Worm (Caenorhabditis elegans) whole organism, midembryonic: ENCODE data around the gene nstp-5.

Experiments used
- T22C8.4 ChIP-seq: fragments of 200-800 bp; sonication (Bioruptor generic); IDR thresholded peaks from 2 replicates; pipeline ENCODE4 v1.3.6; 2022; ENCODE audit warnings: missing genetic modification characterization, missing compliant biosample characterization
- cog-1 ChIP-seq: sonication (generic microtip); optimal IDR thresholded peaks from 2 replicates; lab custom pipeline; 2016; ENCODE audit warnings: missing genetic modification characterization, missing compliant biosample characterization
- flt-1 ChIP-seq: fragments of 200-800 bp; sonication (Bioruptor generic); IDR thresholded peaks from 2 replicates; pipeline ENCODE4 v1.3.6; 2022; ENCODE audit warnings: missing genetic modification characterization, missing compliant biosample characterization
- klf-2 ChIP-seq: fragments of 200-800 bp; sonication (Bioruptor generic); conservative IDR thresholded peaks from 2 replicates; pipeline ENCODE4 v1.3.6; 2022; ENCODE audit warnings: missing genetic modification reagents, missing genetic modification characterization, missing compliant biosample characterization
- med-1 ChIP-seq: sonication (generic microtip); optimal IDR thresholded peaks from 2 replicates; lab custom pipeline; 2017; ENCODE audit warnings: missing genetic modification characterization, mild to moderate bottlenecking, missing compliant biosample characterization, antibody characterized with exemption, missing genetic modification reagents; ENCODE audit not compliant: insufficient read depth
- ref-1 ChIP-seq: fragments of 200-800 bp; sonication (Bioruptor generic); conservative IDR thresholded peaks from 2 replicates; pipeline ENCODE4 v1.3.6; 2022; ENCODE audit warnings: missing genetic modification reagents, missing genetic modification characterization, missing compliant biosample characterization
- tab-1 ChIP-seq: fragments of 200-800 bp; sonication (Bioruptor generic); IDR thresholded peaks from 2 replicates; pipeline ENCODE4 v1.3.6; 2022; ENCODE audit warnings: missing genetic modification characterization, missing compliant biosample characterization
- ztf-23 ChIP-seq: fragments of 200-800 bp; sonication (Bioruptor generic); IDR thresholded peaks from 2 replicates; pipeline ENCODE4 v1.3.6; 2022; ENCODE audit warnings: missing genetic modification reagents, missing genetic modification characterization, missing compliant biosample characterization
- ztf-29 ChIP-seq: fragments of 200-800 bp; sonication (Bioruptor generic); IDR thresholded peaks from 2 replicates; pipeline ENCODE4 v1.3.6; 2022; ENCODE audit warnings: missing genetic modification reagents, missing genetic modification characterization, missing compliant biosample characterization

Gene nstp-5

DNA sequence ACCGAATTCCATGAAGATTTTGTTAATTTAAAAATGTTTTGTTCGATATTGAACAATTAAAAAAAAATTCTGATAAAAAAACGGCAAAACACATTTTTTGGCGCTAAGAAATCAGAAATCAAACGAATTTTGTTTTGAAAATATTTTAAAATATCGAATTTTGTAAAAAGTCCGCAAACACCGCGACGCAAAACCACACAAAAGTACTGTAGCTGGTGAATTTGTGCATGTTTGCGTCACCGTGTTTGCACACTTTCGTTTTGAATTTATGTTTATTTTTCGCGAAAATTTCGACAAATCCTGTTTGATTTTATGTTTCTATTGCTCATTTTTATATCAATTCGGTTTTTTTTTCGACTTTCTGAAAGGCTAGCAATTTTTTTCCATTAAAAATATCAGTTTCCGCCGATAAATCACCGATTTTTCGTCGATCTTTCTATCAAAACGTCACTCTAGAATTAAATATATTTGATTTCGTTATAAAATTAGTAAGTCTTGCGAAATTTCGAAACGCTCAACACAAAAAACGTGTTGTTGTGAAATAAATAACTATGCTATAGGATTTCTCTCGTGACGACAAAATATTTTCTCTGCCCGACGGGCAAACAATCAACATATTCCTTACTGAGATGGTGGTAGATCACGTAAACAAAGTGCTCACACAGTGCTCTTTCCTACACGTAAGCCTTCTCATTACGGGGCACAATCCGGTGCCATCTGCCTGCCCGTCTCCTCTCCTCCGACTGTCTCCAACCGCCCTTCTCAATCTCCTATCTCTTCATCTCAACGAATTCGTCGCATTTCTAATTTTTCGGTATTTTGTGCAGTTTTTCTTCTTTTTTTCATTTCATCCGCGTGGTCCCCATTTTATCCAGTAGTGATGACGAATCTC lies 23.5 kb upstream of the nstp-5 start:
- TF ChIP-seq flt-1 (no peak), cog-1 (no peak), klf-2 (GFP tag; lab: Robert Waterston, UW) (no peak), ztf-23 (GFP tag; lab: Robert Waterston, UW) (no peak), ztf-29 (no peak), tab-1 (GFP tag; lab: Robert Waterston, UW) (no peak), med-1 (GFP tag; lab: Kevin White, UChicago) (no peak), T22C8.4 (GFP tag; lab: Robert Waterston, UW) (no peak), ref-1 (GFP tag; lab: Robert Waterston, UW) (no peak)

- no peak for TF ChIP-seq tab-1 (GFP tag; lab: Robert Waterston, UW)
- no peak for TF ChIP-seq ref-1 (GFP tag; lab: Robert Waterston, UW)
- TF ChIP-seq ztf-23 (GFP tag; lab: Robert Waterston, UW), result no peak
- no peak for TF ChIP-seq flt-1
- no peak for TF ChIP-seq klf-2 (GFP tag; lab: Robert Waterston, UW)
- no peak for TF ChIP-seq med-1 (GFP tag; lab: Kevin White, UChicago)
These were observed 21.5 kb upstream of the nstp-5 start for ce11 chrIV:12833698-12834416.

DNA sequence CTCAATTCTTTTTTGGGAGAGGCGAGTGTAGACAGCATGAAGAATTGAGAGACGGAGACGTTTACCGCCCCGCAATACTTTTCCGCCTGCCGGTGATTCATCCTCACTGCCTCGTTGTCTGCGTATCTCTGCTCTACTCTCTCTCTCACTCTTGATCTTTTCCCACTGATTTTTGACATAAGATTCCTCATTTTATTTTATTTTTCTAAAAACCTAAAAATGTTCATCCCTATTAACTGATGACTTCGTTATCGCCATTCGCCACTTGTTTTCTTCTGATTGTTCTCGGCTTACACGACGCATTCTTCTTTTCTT lies 21.0 kb upstream of the nstp-5 start:
- no peak for TF ChIP-seq cog-1
- TF ChIP-seq flt-1, result no peak

ce11 chrIV:12835363-12835762 lies 20.0 kb upstream of the nstp-5 start:
- TF ChIP-seq tab-1 (GFP tag; lab: Robert Waterston, UW), result no peak
- no peak for TF ChIP-seq med-1 (GFP tag; lab: Kevin White, UChicago)
- no peak for TF ChIP-seq ref-1 (GFP tag; lab: Robert Waterston, UW)
- TF ChIP-seq ztf-29, result no peak
- TF ChIP-seq ztf-23 (GFP tag; lab: Robert Waterston, UW), result no peak
- no peak for TF ChIP-seq flt-1
- no peak for TF ChIP-seq cog-1
- no peak for TF ChIP-seq T22C8.4 (GFP tag; lab: Robert Waterston, UW)
- no peak for TF ChIP-seq klf-2 (GFP tag; lab: Robert Waterston, UW)

DNA sequence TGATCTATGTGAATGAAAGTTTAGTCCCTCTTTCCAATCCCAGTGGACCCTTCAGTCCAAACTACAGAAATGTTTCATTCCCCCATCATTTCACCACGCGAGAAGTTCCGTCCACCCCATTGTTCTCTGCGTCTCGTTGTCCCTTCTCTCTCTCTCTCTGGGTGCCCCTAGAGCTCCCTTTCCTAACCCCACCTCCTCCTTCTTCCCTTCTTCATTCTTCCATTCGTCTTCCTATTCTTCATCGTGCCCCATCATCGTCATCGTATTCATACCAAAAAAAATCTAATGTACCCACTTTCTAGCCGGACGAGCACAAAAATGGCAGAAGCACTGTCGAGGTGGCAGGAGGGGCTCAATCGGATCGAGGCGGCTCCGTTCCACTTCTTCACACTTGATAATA lies 19.1 kb upstream of the nstp-5 start, which contains the start of gene M02B1.3:
Gene M02B1.3 (plus strand): TSS at position 301 of the 400 bp plus-strand sequence.
- no peak for TF ChIP-seq ref-1 (GFP tag; lab: Robert Waterston, UW)
- TF ChIP-seq med-1 (GFP tag; lab: Kevin White, UChicago), result no peak
- no peak for TF ChIP-seq flt-1
- TF ChIP-seq tab-1 (GFP tag; lab: Robert Waterston, UW), result no peak

DNA sequence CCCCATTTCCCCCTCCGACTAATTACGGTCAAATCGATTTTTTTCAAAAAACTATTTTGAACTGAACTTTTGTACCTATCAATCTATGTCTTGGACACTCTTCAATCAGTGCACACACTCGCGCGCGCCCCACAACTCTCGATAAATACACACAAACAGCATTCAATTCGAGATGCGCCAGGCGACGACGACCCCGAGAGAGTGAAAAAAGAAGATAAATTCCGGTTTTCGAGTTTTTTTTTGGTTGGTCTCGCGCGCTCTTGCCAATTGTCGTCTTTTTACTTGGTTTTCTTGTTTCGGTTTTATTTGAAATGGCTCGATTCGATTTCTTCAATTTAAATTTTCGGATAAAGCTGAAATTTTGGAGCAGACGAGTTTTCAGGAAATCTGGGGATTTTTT lies 15.0 kb upstream of the nstp-5 start:
- no peak for TF ChIP-seq tab-1 (GFP tag; lab: Robert Waterston, UW)
- TF ChIP-seq cog-1, result no peak
- no peak for TF ChIP-seq klf-2 (GFP tag; lab: Robert Waterston, UW)
- no peak for TF ChIP-seq flt-1
- no peak for TF ChIP-seq ztf-29
- no peak for TF ChIP-seq ref-1 (GFP tag; lab: Robert Waterston, UW)
- no peak for TF ChIP-seq ztf-23 (GFP tag; lab: Robert Waterston, UW)
- TF ChIP-seq med-1 (GFP tag; lab: Kevin White, UChicago), result no peak
- no peak for TF ChIP-seq T22C8.4 (GFP tag; lab: Robert Waterston, UW)

- TF ChIP-seq cog-1, result no peak
- no peak for TF ChIP-seq tab-1 (GFP tag; lab: Robert Waterston, UW)
- TF ChIP-seq klf-2 (GFP tag; lab: Robert Waterston, UW), result no peak
- TF ChIP-seq ref-1 (GFP tag; lab: Robert Waterston, UW), result no peak
- TF ChIP-seq flt-1, result no peak
- TF ChIP-seq med-1 (GFP tag; lab: Kevin White, UChicago), result no peak
- TF ChIP-seq ztf-29, result no peak
- no peak for TF ChIP-seq ztf-23 (GFP tag; lab: Robert Waterston, UW)
- no peak for TF ChIP-seq T22C8.4 (GFP tag; lab: Robert Waterston, UW)
These were observed 14.5 kb upstream of the nstp-5 start for ce11 chrIV:12840873-12841272.

ce11 chrIV:12842121-12842520 lies 13.2 kb upstream of the nstp-5 start:
- TF ChIP-seq ref-1 (GFP tag; lab: Robert Waterston, UW) (no peak), flt-1 (no peak), cog-1 (no peak), T22C8.4 (GFP tag; lab: Robert Waterston, UW) (no peak), med-1 (GFP tag; lab: Kevin White, UChicago) (no peak), ztf-29 (no peak), ztf-23 (GFP tag; lab: Robert Waterston, UW) (no peak), klf-2 (GFP tag; lab: Robert Waterston, UW) (no peak), tab-1 (GFP tag; lab: Robert Waterston, UW) (no peak)

- TF ChIP-seq tab-1 (GFP tag; lab: Robert Waterston, UW) (no peak), med-1 (GFP tag; lab: Kevin White, UChicago) (no peak), ztf-29 (no peak)
These were observed 12.5 kb upstream of the nstp-5 start for ce11 chrIV:12842895-12843294.

DNA sequence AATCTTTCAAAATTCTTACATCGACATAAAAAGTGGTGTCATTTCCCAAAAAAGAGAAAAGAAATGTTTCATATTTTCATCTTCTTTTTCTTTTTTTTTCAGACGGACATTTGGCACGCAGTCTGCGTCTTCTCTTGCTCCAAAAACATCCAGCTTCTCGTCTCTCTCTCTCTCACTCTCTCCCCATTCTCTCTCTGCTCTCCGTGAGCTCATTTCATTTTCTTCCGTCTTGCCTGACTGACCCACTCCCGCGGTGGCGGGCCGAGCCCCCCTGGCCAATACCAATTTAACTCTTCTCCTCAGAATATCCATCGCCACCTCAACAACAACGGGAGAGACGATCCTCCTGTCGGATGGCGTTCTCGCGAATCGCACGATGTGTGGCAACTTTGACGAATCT lies 9.8 kb upstream of the nstp-5 start, which contains the start of gene txt-19:
Gene txt-19 (plus strand): TSS at position 304 of the 400 bp plus-strand sequence.
- TF ChIP-seq tab-1 (GFP tag; lab: Robert Waterston, UW) (no peak), ztf-23 (GFP tag; lab: Robert Waterston, UW) (no peak), ref-1 (GFP tag; lab: Robert Waterston, UW) (no peak)
